Worm (Caenorhabditis elegans) whole organism, L4/young adult: ENCODE measurements around the gene smu-2.
A peak's percentile ranks its signal among the peaks of the same experiment; 100 is the strongest.

Experiments used
- W03F9.2 ChIP-seq: fragments of 150-350 bp; optimal IDR thresholded peaks from 2 replicates; lab custom pipeline; 2014; ENCODE audit warnings: missing biosample characterization, missing genetic modification characterization
- dao-5 ChIP-seq: sonication (generic microtip); optimal IDR thresholded peaks from 2 replicates; lab custom pipeline; 2016; ENCODE audit warnings: missing genotype, missing genetic modification characterization, moderate library complexity, missing compliant biosample characterization
- him-1 ChIP-seq: sonication (generic microtip); optimal IDR thresholded peaks from 2 replicates; lab custom pipeline; 2016; ENCODE audit warnings: missing genotype, missing genetic modification reagents, missing genetic modification characterization, missing compliant biosample characterization

Gene smu-2

ce11 chrII:3482231-3482630 is at the start of gene smu-2:
smu-2 (plus strand) TSS chrII:3482408.
- TF ChIP-seq dao-5 (tag; lab: Kevin White, UChicago) (no peak), W03F9.2 (tag; lab: Kevin White, UChicago) (no peak), him-1 (no peak)

ce11 chrII:3434893-3435503 is 47.2 kb upstream of the smu-2 start:
- TF ChIP-seq dao-5 (tag; lab: Kevin White, UChicago) (no peak), him-1 (no peak), W03F9.2 (tag; lab: Kevin White, UChicago) (no peak)

- TF ChIP-seq W03F9.2 (tag; lab: Kevin White, UChicago) (no peak), dao-5 (tag; lab: Kevin White, UChicago) (no peak), him-1 (no peak)
These were observed 45.8 kb upstream of the smu-2 start, which contains the start of gene skpo-2 for ce11 chrII:3436412-3436811. skpo-2 (minus strand) TSS chrII:3436512.

- TF ChIP-seq dao-5 (tag; lab: Kevin White, UChicago) (no peak), W03F9.2 (tag; lab: Kevin White, UChicago) (no peak), him-1 (no peak)
These were observed 44.8 kb upstream of the smu-2 start for ce11 chrII:3437393-3437792.

- TF ChIP-seq him-1 (no peak), dao-5 (tag; lab: Kevin White, UChicago) (no peak), W03F9.2 (tag; lab: Kevin White, UChicago) (no peak)
These were observed 43.9 kb upstream of the smu-2 start for ce11 chrII:3438280-3438679.

- peak; percentile 73 for TF ChIP-seq dao-5 (tag; lab: Kevin White, UChicago)
- no peak for TF ChIP-seq W03F9.2 (tag; lab: Kevin White, UChicago)
These were observed 42.9 kb upstream of the smu-2 start for ce11 chrII:3439244-3439698.

- TF ChIP-seq W03F9.2 (tag; lab: Kevin White, UChicago) = no peak
- no peak for TF ChIP-seq him-1
- TF ChIP-seq dao-5 (tag; lab: Kevin White, UChicago) = no peak
These were observed 42.2 kb upstream of the smu-2 start for ce11 chrII:3439842-3440640.

- no peak for TF ChIP-seq dao-5 (tag; lab: Kevin White, UChicago)
- no peak for TF ChIP-seq W03F9.2 (tag; lab: Kevin White, UChicago)
- no peak for TF ChIP-seq him-1
These were observed 41.6 kb upstream of the smu-2 start, which contains the start of gene C16C8.17 for ce11 chrII:3440641-3440926. C16C8.17 (plus strand) TSS chrII:3440827.

- TF ChIP-seq him-1 (no peak), dao-5 (tag; lab: Kevin White, UChicago) (no peak), W03F9.2 (tag; lab: Kevin White, UChicago) (no peak)
These were observed 40.8 kb upstream of the smu-2 start, which contains the start of gene C16C8.27 for ce11 chrII:3441377-3441776. C16C8.27 (plus strand) TSS chrII:3441677.

ce11 chrII:3443154-3443553 is 39.1 kb upstream of the smu-2 start, which contains the start of gene C16C8.22:
C16C8.22 (minus strand) TSS chrII:3443254.
- TF ChIP-seq him-1 = no peak
- no peak for TF ChIP-seq W03F9.2 (tag; lab: Kevin White, UChicago)
- no peak for TF ChIP-seq dao-5 (tag; lab: Kevin White, UChicago)

ce11 chrII:3444280-3444679 is 37.9 kb upstream of the smu-2 start, which contains the start of gene C16C8.4:
C16C8.4 (minus strand) TSS chrII:3444380.
- TF ChIP-seq him-1 = no peak
- no peak for TF ChIP-seq dao-5 (tag; lab: Kevin White, UChicago)
- TF ChIP-seq W03F9.2 (tag; lab: Kevin White, UChicago) = no peak

ce11 chrII:3445285-3445806 is 36.9 kb upstream of the smu-2 start, which contains the start of the genes C16C8.5 and C16C8.16:
C16C8.5 (minus strand) TSS chrII:3445385.
C16C8.16 (plus strand) TSS chrII:3445756.
- no peak for TF ChIP-seq him-1
- no peak for TF ChIP-seq W03F9.2 (tag; lab: Kevin White, UChicago)
- TF ChIP-seq dao-5 (tag; lab: Kevin White, UChicago) = no peak

- TF ChIP-seq him-1 (no peak), W03F9.2 (tag; lab: Kevin White, UChicago) (no peak), dao-5 (tag; lab: Kevin White, UChicago) (no peak)
These were observed 35.6 kb upstream of the smu-2 start, which contains the start of the genes C16C8.20 and gldi-6 for ce11 chrII:3446647-3447046. C16C8.20 (plus strand) TSS chrII:3446947. gldi-6 (plus strand) TSS chrII:3446947.

ce11 chrII:3447906-3448305 is 34.3 kb upstream of the smu-2 start, which contains the start of gene C16C8.21:
C16C8.21 (plus strand) TSS chrII:3448206.
- TF ChIP-seq dao-5 (tag; lab: Kevin White, UChicago) (no peak), W03F9.2 (tag; lab: Kevin White, UChicago) (no peak), him-1 (no peak)
